Fruit fly (Drosophila melanogaster): Measurements from ENCODE around the gene CG5888.

The CG5888 gene

DNA sequence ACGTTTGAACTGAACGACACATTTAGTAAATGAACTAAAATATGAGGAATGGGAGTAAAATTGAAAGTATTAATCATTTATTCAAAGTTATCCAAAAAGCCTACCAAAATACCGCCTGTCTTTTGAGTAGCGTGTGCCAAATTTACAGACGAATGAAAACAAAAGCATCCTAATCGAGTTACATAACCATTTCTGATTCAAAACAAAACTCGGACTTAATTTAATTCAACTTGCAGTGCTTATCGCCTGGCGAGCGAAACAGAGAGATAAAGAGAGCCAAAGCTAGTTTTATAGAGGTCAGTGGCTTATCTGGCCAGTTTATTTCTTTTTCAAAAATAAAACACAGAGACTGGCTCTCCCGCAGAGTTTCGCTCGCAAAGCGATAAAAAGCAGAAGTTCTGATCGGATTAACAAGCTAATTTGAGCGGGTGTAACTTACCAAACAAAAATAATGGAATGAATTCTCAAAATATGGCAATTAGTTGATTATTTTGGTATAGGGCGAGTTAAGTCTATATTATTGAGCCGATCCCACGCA lies 325 bp downstream of the CG5888 start:
- TF ChIP-seq CG6254 (GFP tag; optimal IDR thresholded peaks at IDR 0.05): no peak
- TF ChIP-seq CG30020 (tag; optimal IDR thresholded peaks at IDR 0.05): no peak
- peak in 1 of 2 experiments; percentile 22 for TF ChIP-seq eve (GFP tag; optimal IDR thresholded peaks at IDR 0.05)
- peak; percentile 8 for TF ChIP-seq grn (GFP tag; optimal IDR thresholded peaks at IDR 0.05)
- TF ChIP-seq CG34422 (GFP tag; IDR thresholded peaks at IDR 0.05): no peak
- TF ChIP-seq sug (tag; optimal IDR thresholded peaks at IDR 0.05): peak; percentile 92
- TF ChIP-seq chinmo (GFP tag; IDR thresholded peaks at IDR 0.05; ENCODE audit: partially characterized antibody): peak; percentile 79; the same call in 1 of the 4 replicates
- TF ChIP-seq Trl (optimal IDR thresholded peaks at IDR 0.05): peak in 1 of 2 experiments; percentile 40
- no peak for TF ChIP-seq Trl (GFP tag; optimal IDR thresholded peaks at IDR 0.05)
- peak; percentile 28 for TF ChIP-seq sens (GFP tag)
- TF ChIP-seq al (GFP tag; IDR thresholded peaks at IDR 0.05): no peak
- no peak for TF ChIP-seq otp (GFP tag; IDR thresholded peaks at IDR 0.05)
- no peak for TF ChIP-seq Sox102F (GFP tag; optimal IDR thresholded peaks at IDR 0.05)
- TF ChIP-seq nom (GFP tag; optimal IDR thresholded peaks at IDR 0.05): peak; percentile 65
- TF ChIP-seq prd (optimal IDR thresholded peaks at IDR 0.05): no peak
- TF ChIP-seq prd (GFP tag; IDR thresholded peaks at IDR 0.05): no peak
- peak; percentile 4 for TF ChIP-seq abd-A (tag; optimal IDR thresholded peaks at IDR 0.05)
- TF ChIP-seq Taf1 (GFP tag; IDR thresholded peaks at IDR 0.05): no peak
- TF ChIP-seq Pdp1 (GFP tag; optimal IDR thresholded peaks at IDR 0.05): peak in 1 of 2 experiments; percentile 95
- TF ChIP-seq CG8089 (GFP tag; optimal IDR thresholded peaks at IDR 0.05): no peak
- peak; percentile 45 for TF ChIP-seq CG34376 (GFP tag; optimal IDR thresholded peaks at IDR 0.05)

DNA sequence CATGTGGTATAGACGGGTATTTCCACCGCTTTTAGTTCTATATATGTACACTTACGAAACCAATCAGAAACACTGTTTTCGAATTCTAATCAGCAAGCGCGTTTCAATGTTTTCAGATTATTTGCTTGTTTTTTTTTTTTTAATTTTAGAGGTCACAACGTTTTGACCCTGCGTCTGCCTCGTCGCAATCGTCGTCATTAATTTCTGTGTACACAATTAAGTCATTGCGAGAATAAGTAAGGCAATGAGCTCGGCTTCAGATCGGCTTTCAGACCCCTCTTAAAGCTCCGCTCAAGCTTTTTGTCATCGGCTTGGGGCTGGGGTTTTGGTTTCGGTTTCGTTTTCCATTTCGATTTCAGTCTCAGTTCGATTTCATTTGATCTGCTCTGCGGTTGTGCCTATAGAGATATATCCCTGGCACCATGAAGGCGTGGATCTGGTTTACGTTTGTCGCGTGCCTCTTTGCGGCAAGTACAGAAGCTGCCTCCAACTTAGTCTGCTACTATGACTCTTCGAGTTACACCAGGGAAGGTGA lies 1.2 kb downstream of the CG5888 start, which contains the start of gene Idgf2:
Idgf2 (plus strand) TSS at position 356 of the 535 bp plus-strand sequence.
- TF ChIP-seq Pdp1 (GFP tag; optimal IDR thresholded peaks at IDR 0.05) (peak in 1 of 2 experiments; percentile 23), sug (tag; optimal IDR thresholded peaks at IDR 0.05) (peak; percentile 34), Med (GFP tag) (peak; percentile 30), CG18764 (GFP tag; optimal IDR thresholded peaks at IDR 0.05) (no peak), chinmo (GFP tag; IDR thresholded peaks at IDR 0.05; ENCODE audit: partially characterized antibody) (0 out of 4 replicates have a peak, but pooled peaks have one; percentile 49), CG34376 (GFP tag; optimal IDR thresholded peaks at IDR 0.05) (peak; percentile 61), stwl (tag; optimal IDR thresholded peaks at IDR 0.05) (no peak), Blimp-1 (GFP tag; optimal IDR thresholded peaks at IDR 0.05) (peak; percentile 60), CG31388 (GFP tag; optimal IDR thresholded peaks at IDR 0.05) (no peak), Deaf1 (tag; optimal IDR thresholded peaks at IDR 0.05) (peak; percentile 69), Hr78 (GFP tag; optimal IDR thresholded peaks at IDR 0.05) (peak in 1 of 2 experiments; percentile 30)

DNA sequence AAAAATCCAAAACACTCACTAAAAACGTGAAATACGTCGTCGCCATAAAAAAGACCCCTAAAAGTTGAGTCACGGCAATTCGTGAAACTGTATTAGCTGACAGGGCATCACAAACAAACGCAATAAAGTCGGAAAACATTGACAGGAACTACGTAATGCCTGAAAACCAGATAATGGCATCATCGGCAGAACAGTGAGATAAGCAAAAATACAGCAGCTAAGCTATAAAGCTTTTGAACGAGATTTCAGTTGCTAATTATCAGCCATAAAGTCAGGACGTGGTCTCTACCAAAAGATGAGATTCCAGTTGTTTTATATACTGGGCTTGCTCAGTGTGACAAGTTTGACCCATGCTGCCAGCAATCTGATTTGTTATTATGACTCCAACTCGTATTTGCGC lies 3.2 kb downstream of the CG5888 start, which contains the start of gene Idgf1:
Idgf1 (plus strand) TSS at position 245 of the 400 bp plus-strand sequence.
- TF ChIP-seq sug (tag; optimal IDR thresholded peaks at IDR 0.05) (peak; percentile 46), CG12071 (GFP tag; optimal IDR thresholded peaks at IDR 0.05) (no peak), btn (GFP tag; optimal IDR thresholded peaks at IDR 0.05) (no peak), YL-1 (GFP tag; optimal IDR thresholded peaks at IDR 0.05) (no peak), Scr (GFP tag; IDR thresholded peaks at IDR 0.05; ENCODE audit: partially characterized antibody) (no peak), usp (GFP tag; optimal IDR thresholded peaks at IDR 0.05) (no peak), CG34376 (GFP tag; optimal IDR thresholded peaks at IDR 0.05) (peak; percentile 83), CG17568 (GFP tag; optimal IDR thresholded peaks at IDR 0.05) (no peak), CG9876 (GFP tag; optimal IDR thresholded peaks at IDR 0.05) (no peak), CG13894 (tag; optimal IDR thresholded peaks at IDR 0.05) (peak; percentile 5), slou (GFP tag; optimal IDR thresholded peaks at IDR 0.05) (no peak), CG10366 (GFP tag; IDR thresholded peaks at IDR 0.05) (no peak), Aef1 (GFP tag; IDR thresholded peaks at IDR 0.05) (no peak), Awh (GFP tag; IDR thresholded peaks at IDR 0.05) (no peak)
